Fruit fly (Drosophila melanogaster): Measurements from ENCODE around the gene Brf.

Gene Brf

dm6 chr3R:17385329-17386019 is 5.7 kb downstream of the Brf start (continued):
- peak; percentile 48 for TF ChIP-seq CG7839 (tag; optimal IDR thresholded peaks at IDR 0.05)
- TF ChIP-seq Asciz (GFP tag; optimal IDR thresholded peaks at IDR 0.05), result peak; percentile 3
- no peak for TF ChIP-seq dan (GFP tag; IDR thresholded peaks at IDR 0.05)
- TF ChIP-seq CG7357 (GFP tag; IDR thresholded peaks at IDR 0.05), result no peak
- peak; percentile 57; the same call in 1 of the 2 replicates for TF ChIP-seq ssp (GFP tag; IDR thresholded peaks at IDR 0.05)
- no peak for TF ChIP-seq Hr39 (optimal IDR thresholded peaks at IDR 0.05)
- peak; percentile 9 for TF ChIP-seq CG1233 (GFP tag; optimal IDR thresholded peaks at IDR 0.05)
- TF ChIP-seq CG43689 (GFP tag; IDR thresholded peaks at IDR 0.05), result no peak
- peak; percentile 7; the same call in 1 of the 2 replicates for TF ChIP-seq CG17328 (GFP tag; IDR thresholded peaks at IDR 0.05)
- TF ChIP-seq pnt (GFP tag; optimal IDR thresholded peaks at IDR 0.05), result no peak
- TF ChIP-seq Usf (GFP tag; optimal IDR thresholded peaks at IDR 0.05), result peak; percentile 37
- no peak for TF ChIP-seq CG12236 (GFP tag; optimal IDR thresholded peaks at IDR 0.05)
- TF ChIP-seq mam (GFP tag; optimal IDR thresholded peaks at IDR 0.05), result peak; percentile 84
- no peak for TF ChIP-seq cad (GFP tag; optimal IDR thresholded peaks at IDR 0.05)
- TF ChIP-seq tup (GFP tag; optimal IDR thresholded peaks at IDR 0.05), result peak; percentile 63
- TF ChIP-seq Neu2 (GFP tag; optimal IDR thresholded peaks at IDR 0.05; ENCODE audit: borderline replicate concordance), result no peak
- TF ChIP-seq Scr (GFP tag; IDR thresholded peaks at IDR 0.05; ENCODE audit: partially characterized antibody), result peak; percentile 30
- TF ChIP-seq dysf (GFP tag; IDR thresholded peaks at IDR 0.05), result peak; percentile 79
- peak; percentile 0 for TF ChIP-seq CG15696 (tag; optimal IDR thresholded peaks at IDR 0.05)
- peak; percentile 53 for TF ChIP-seq bab2 (GFP tag; optimal IDR thresholded peaks at IDR 0.05)
- peak; percentile 58 for TF ChIP-seq slbo (GFP tag; IDR thresholded peaks at IDR 0.05)
- peak; percentile 38 for TF ChIP-seq org-1 (GFP tag; optimal IDR thresholded peaks at IDR 0.05)
- TF ChIP-seq maf-S (GFP tag; optimal IDR thresholded peaks at IDR 0.05), result peak; percentile 38
- peak; percentile 62; the same call in 2 of the 3 replicates for TF ChIP-seq Mrtf (GFP tag; IDR thresholded peaks at IDR 0.05)
- peak; percentile 72 for TF ChIP-seq Ada2b (GFP tag; IDR thresholded peaks at IDR 0.05)
- TF ChIP-seq CG8089 (GFP tag; optimal IDR thresholded peaks at IDR 0.05), result peak; percentile 16
- peak; percentile 42 for TF ChIP-seq CG31441 (GFP tag; IDR thresholded peaks at IDR 0.05)
- peak; percentile 33 for TF ChIP-seq Sox100B (GFP tag; optimal IDR thresholded peaks at IDR 0.05)
- TF ChIP-seq da (GFP tag; optimal IDR thresholded peaks at IDR 0.05), result no peak
- peak; percentile 16 for TF ChIP-seq dmrt11E (tag; optimal IDR thresholded peaks at IDR 0.05)
- no peak; the same call in 1 of the 2 replicates for TF ChIP-seq Nf-YA (GFP tag; IDR thresholded peaks at IDR 0.05)
- peak; percentile 84 for TF ChIP-seq CG32767 (GFP tag; IDR thresholded peaks at IDR 0.05)
- no peak for TF ChIP-seq en (GFP tag; optimal IDR thresholded peaks at IDR 0.05)
- peak; percentile 37 for TF ChIP-seq CG7556 (GFP tag; optimal IDR thresholded peaks at IDR 0.05)
- TF ChIP-seq D19A (tag; optimal IDR thresholded peaks at IDR 0.05), result peak; percentile 12
- no peak for TF ChIP-seq Ssrp (tag; optimal IDR thresholded peaks at IDR 0.05)
- TF ChIP-seq lmd (GFP tag; IDR thresholded peaks at IDR 0.05), result peak; percentile 64; the same call in 1 of the 2 replicates
- TF ChIP-seq danr (GFP tag; IDR thresholded peaks at IDR 0.05), result peak; percentile 38; the same call in 1 of the 2 replicates
- no peak for TF ChIP-seq CG11723 (GFP tag; optimal IDR thresholded peaks at IDR 0.05)
- peak; percentile 10 for TF ChIP-seq CG10654 (GFP tag; optimal IDR thresholded peaks at IDR 0.05)
- TF ChIP-seq CG10959 (GFP tag; IDR thresholded peaks at IDR 0.05), result no peak
- TF ChIP-seq Dll (GFP tag; IDR thresholded peaks at IDR 0.05; ENCODE audit: partially characterized antibody), result 0 out of 4 replicates have a peak, but pooled peaks have one; percentile 37
- TF ChIP-seq CG8281 (tag; optimal IDR thresholded peaks at IDR 0.05), result no peak
- TF ChIP-seq CG31365 (tag; optimal IDR thresholded peaks at IDR 0.05), result peak; percentile 63
- TF ChIP-seq grn (GFP tag; optimal IDR thresholded peaks at IDR 0.05), result no peak
- TF ChIP-seq Drgx (GFP tag; IDR thresholded peaks at IDR 0.05), result peak; percentile 45; the same call in 1 of the 2 replicates
- no peak for TF ChIP-seq ATbp (GFP tag; optimal IDR thresholded peaks at IDR 0.05)
- peak; percentile 85 for TF ChIP-seq Antp (GFP tag; optimal IDR thresholded peaks at IDR 0.05)
- peak in 1 of 2 experiments; percentile 87 for TF ChIP-seq eve (GFP tag; optimal IDR thresholded peaks at IDR 0.05)
- TF ChIP-seq CG8944 (GFP tag; optimal IDR thresholded peaks at IDR 0.05), result peak; percentile 56
- TF ChIP-seq GATAe (GFP tag; conservative IDR thresholded peaks at IDR 0.05), result no peak
